Fruit fly (Drosophila melanogaster) whole organism, embryonic: Measurements from ENCODE around the gene Hsp60B.

Experiments used
- B-H2 ChIP-seq: fragments of 200-800 bp; sonication (Bioruptor generic); optimal IDR thresholded peaks from 2 replicates; lab custom pipeline; 2018; ENCODE audit warnings: missing biosample characterization, mild to moderate bottlenecking, missing genetic modification characterization
- BtbVII ChIP-seq: fragments of 200-800 bp; sonication (Bioruptor generic); optimal IDR thresholded peaks from 3 replicates; lab custom pipeline; 2017; ENCODE audit warnings: missing biosample characterization, mild to moderate bottlenecking, missing genetic modification characterization
- CG11456 ChIP-seq: fragments of 200-800 bp; sonication (Bioruptor generic); IDR thresholded peaks from 3 replicates; pipeline ENCODE4 v1.3.6; 2022; ENCODE audit warnings: missing biosample characterization, missing genetic modification characterization
- CG13296 ChIP-seq: fragments of 200-800 bp; sonication (Bioruptor generic); optimal IDR thresholded peaks from 3 replicates; lab custom pipeline; 2018; ENCODE audit warnings: missing biosample characterization, mild to moderate bottlenecking, missing genetic modification characterization
- CG1529 ChIP-seq: fragments of 200-800 bp; sonication (Bioruptor generic); optimal IDR thresholded peaks from 3 replicates; lab custom pipeline; 2018; ENCODE audit warnings: missing biosample characterization, missing genetic modification characterization
- CG2120 ChIP-seq: fragments of 200-800 bp; sonication (Bioruptor generic); optimal IDR thresholded peaks from 3 replicates; lab custom pipeline; 2016; ENCODE audit warnings: missing biosample characterization, missing genetic modification characterization
- CG31441 ChIP-seq: fragments of 200-800 bp; sonication (Bioruptor generic); IDR thresholded peaks from 2 replicates; pipeline ENCODE4 v1.3.6; 2022; ENCODE audit warnings: missing biosample characterization, missing genetic modification characterization
- CG5245 ChIP-seq: fragments of 200-800 bp; sonication (Bioruptor generic); optimal IDR thresholded peaks from 3 replicates; lab custom pipeline; 2016; ENCODE audit warnings: missing biosample characterization, missing genetic modification characterization
- CG6683 ChIP-seq: fragments of 200-800 bp; sonication (Bioruptor generic); optimal IDR thresholded peaks from 2 replicates; lab custom pipeline; 2017; ENCODE audit warnings: missing biosample characterization, mild to moderate bottlenecking, missing genetic modification characterization, missing genetic modification reagents
- CG8089 ChIP-seq: fragments of 200-800 bp; sonication (Bioruptor generic); optimal IDR thresholded peaks from 3 replicates; lab custom pipeline; 2016; ENCODE audit warnings: missing biosample characterization, missing genetic modification characterization
- CG8359 ChIP-seq: fragments of 200-800 bp; sonication (Bioruptor generic); optimal IDR thresholded peaks from 2 replicates; lab custom pipeline; 2017; ENCODE audit warnings: missing biosample characterization, mild to moderate bottlenecking, missing genetic modification characterization, borderline replicate concordance
- CG9437 ChIP-seq: fragments of 200-800 bp; sonication (Bioruptor generic); optimal IDR thresholded peaks from 2 replicates; lab custom pipeline; 2018; ENCODE audit warnings: missing biosample characterization, mild to moderate bottlenecking, missing genetic modification characterization
- CG9609 ChIP-seq: fragments of 200-800 bp; sonication (Bioruptor generic); optimal IDR thresholded peaks from 3 replicates; lab custom pipeline; 2016; ENCODE audit warnings: missing biosample characterization, missing genetic modification characterization
- CoRest ChIP-seq: fragments of 200-800 bp; sonication (Bioruptor generic); optimal IDR thresholded peaks from 3 replicates; lab custom pipeline; 2018; ENCODE audit warnings: missing biosample characterization, mild to moderate bottlenecking, missing genetic modification characterization, moderate library complexity
- CrebB ChIP-seq: fragments of 200-800 bp; sonication (Bioruptor generic); optimal IDR thresholded peaks from 3 replicates; lab custom pipeline; 2018; ENCODE audit warnings: missing biosample characterization, mild to moderate bottlenecking, missing genetic modification characterization
- D ChIP-seq, 2 experiments: fragments of 200-800 bp in 1 of 2; fragments of >200 bp in 1 of 2; sonication (Bioruptor generic) in 1 of 2; optimal IDR thresholded peaks; 2 replicates in 1 of 2; 3 replicates in 1 of 2; lab custom pipeline; 2017; ENCODE audit warnings: mild to moderate bottlenecking in 1 of 2, missing biosample characterization in 1 of 2, missing genetic modification characterization in 1 of 2, missing genetic modification reagents in 1 of 2
- Dbx ChIP-seq: fragments of 200-800 bp; sonication (Bioruptor generic); IDR thresholded peaks from 3 replicates; pipeline ENCODE4 v1.3.6; 2022; ENCODE audit warnings: missing biosample characterization, missing genetic modification characterization
- Dref ChIP-seq: fragments of 200-800 bp; sonication (Bioruptor generic); IDR thresholded peaks from 2 replicates; pipeline ENCODE4 v1.3.6; 2022; ENCODE audit warnings: missing biosample characterization, missing genetic modification characterization
- Ets97D ChIP-seq: fragments of 200-800 bp; sonication (Bioruptor generic); optimal IDR thresholded peaks from 3 replicates; lab custom pipeline; 2016; ENCODE audit warnings: missing biosample characterization, missing genetic modification characterization
- Gug ChIP-seq: fragments of 200-800 bp; sonication (Bioruptor generic); IDR thresholded peaks from 4 replicates; pipeline ENCODE4 v1.3.6; 2022; ENCODE audit warnings: missing biosample characterization, missing genetic modification characterization
- HHEX ChIP-seq: fragments of 200-800 bp; sonication (Bioruptor generic); optimal IDR thresholded peaks from 3 replicates; lab custom pipeline; 2017; ENCODE audit warnings: missing biosample characterization, mild to moderate bottlenecking, missing genetic modification characterization, missing genetic modification reagents
- Hey ChIP-seq: fragments of 200-800 bp; sonication (Bioruptor generic); optimal IDR thresholded peaks from 3 replicates; lab custom pipeline; 2018; ENCODE audit warnings: missing biosample characterization, mild to moderate bottlenecking, missing genetic modification characterization
- Hr3 ChIP-seq: fragments of 200-800 bp; sonication (Bioruptor generic); optimal IDR thresholded peaks from 3 replicates; lab custom pipeline; 2016; ENCODE audit warnings: missing biosample characterization, missing genetic modification characterization
- Lhr ChIP-seq: fragments of 200-800 bp; sonication (Bioruptor generic); optimal IDR thresholded peaks from 3 replicates; lab custom pipeline; 2017; ENCODE audit warnings: mild to moderate bottlenecking, missing biosample characterization, missing genetic modification reagents, missing genetic modification characterization
- NK7.1 ChIP-seq: fragments of 200-800 bp; sonication (Bioruptor generic); optimal IDR thresholded peaks from 3 replicates; lab custom pipeline; 2016; ENCODE audit warnings: missing biosample characterization, missing genetic modification characterization
- Nf-YC ChIP-seq: fragments of 200-800 bp; optimal IDR thresholded peaks from 3 replicates; lab custom pipeline; 2019; ENCODE audit warnings: missing biosample characterization, mild to moderate bottlenecking, missing genetic modification characterization, moderate library complexity
- NfI ChIP-seq: fragments of 200-800 bp; sonication (Bioruptor generic); optimal IDR thresholded peaks from 3 replicates; lab custom pipeline; 2018; ENCODE audit warnings: missing biosample characterization, mild to moderate bottlenecking, missing genetic modification characterization, moderate library complexity
- Pdp1 ChIP-seq, 2 experiments: fragments of 200-800 bp; sonication (Bioruptor generic); optimal IDR thresholded peaks; 3 replicates each; lab custom pipeline; 2016; ENCODE audit warnings: missing biosample characterization in 2 of 2, missing genetic modification characterization in 2 of 2, mild to moderate bottlenecking in 1 of 2, moderate library complexity in 1 of 2
- Spps ChIP-seq: fragments of 200-800 bp; sonication (Bioruptor generic); optimal IDR thresholded peaks from 2 replicates; lab custom pipeline; 2018; ENCODE audit warnings: missing biosample characterization, mild to moderate bottlenecking, missing genetic modification characterization
- Ssrp ChIP-seq: fragments of 200-800 bp; sonication (Bioruptor generic); optimal IDR thresholded peaks from 2 replicates; lab custom pipeline; 2018; ENCODE audit warnings: missing biosample characterization, mild to moderate bottlenecking, missing genetic modification characterization, moderate library complexity
- Taf1 ChIP-seq: fragments of 200-800 bp; sonication (Bioruptor generic); IDR thresholded peaks from 2 replicates; pipeline ENCODE4 v1.3.6; 2022; ENCODE audit warnings: missing biosample characterization, missing genetic modification characterization
- Xrp1 ChIP-seq: fragments of 200-800 bp; sonication (Bioruptor generic); IDR thresholded peaks from 2 replicates; pipeline ENCODE4 v1.3.6; 2022; ENCODE audit warnings: missing biosample characterization, missing genetic modification characterization
- al ChIP-seq: fragments of 200-800 bp; sonication (Bioruptor generic); IDR thresholded peaks from 2 replicates; pipeline ENCODE4 v1.3.6; 2022; ENCODE audit warnings: missing biosample characterization, missing genetic modification characterization
- bowl ChIP-seq: fragments of 200-800 bp; sonication (Bioruptor generic); IDR thresholded peaks from 2 replicates; pipeline ENCODE4 v1.3.6; 2022; ENCODE audit warnings: missing biosample characterization, missing genetic modification characterization
- bsh ChIP-seq, 2 experiments: fragments of 200-800 bp; sonication (Bioruptor generic); optimal IDR thresholded peaks; 2 replicates each; lab custom pipeline; 2017 to 2018; ENCODE audit warnings: mild to moderate bottlenecking in 2 of 2, missing biosample characterization in 2 of 2, missing genetic modification characterization in 2 of 2, moderate library complexity in 1 of 2
- chif ChIP-seq, 2 experiments: fragments of 200-800 bp; sonication (Bioruptor generic); optimal IDR thresholded peaks; 3 replicates each; lab custom pipeline; 2016; ENCODE audit warnings: missing biosample characterization in 2 of 2, missing genetic modification characterization in 2 of 2
- chm ChIP-seq: fragments of 200-800 bp; sonication (Bioruptor generic); IDR thresholded peaks from 2 replicates; pipeline ENCODE4 v1.3.6; 2022; ENCODE audit warnings: missing biosample characterization, missing genetic modification characterization
- corto ChIP-seq: fragments of 200-800 bp; sonication (Bioruptor generic); optimal IDR thresholded peaks from 2 replicates; lab custom pipeline; 2016; ENCODE audit warnings: missing biosample characterization, mild to moderate bottlenecking, missing genetic modification characterization, moderate library complexity
- h ChIP-seq: fragments of >200 bp; optimal IDR thresholded peaks from 2 replicates; lab custom pipeline; 2017
- knrl ChIP-seq: fragments of 200-800 bp; sonication (Bioruptor generic); IDR thresholded peaks from 3 replicates; pipeline ENCODE4 v1.3.6; 2022; ENCODE audit warnings: missing biosample characterization, missing genetic modification characterization; ENCODE audit not compliant: partially characterized antibody
- nerfin-1 ChIP-seq: fragments of 200-800 bp; sonication (Bioruptor generic); optimal IDR thresholded peaks from 3 replicates; lab custom pipeline; 2019; ENCODE audit warnings: missing biosample characterization, mild to moderate bottlenecking, missing genetic modification characterization, moderate library complexity
- otp ChIP-seq: fragments of 200-800 bp; sonication (Bioruptor generic); IDR thresholded peaks from 3 replicates; pipeline ENCODE4, ENCODE4 v1.3.6; 2022; ENCODE audit warnings: missing biosample characterization, missing genetic modification characterization
- pb ChIP-seq: fragments of 200-800 bp; sonication (Bioruptor generic); optimal IDR thresholded peaks from 3 replicates; lab custom pipeline; 2016; ENCODE audit warnings: missing biosample characterization, missing genetic modification characterization
- prd ChIP-seq, 3 experiments: fragments of >200 bp in 2 of 3; fragments of 200-800 bp in 1 of 3; sonication (Bioruptor generic) in 1 of 3; optimal IDR thresholded peaks in 2 of 3; IDR thresholded peaks in 1 of 3; 2 replicates in 2 of 3; 3 replicates in 1 of 3; pipeline versions ENCODE4 v1.3.6 to Lab custom; 2017 to 2022; ENCODE audit warnings: missing biosample characterization in 1 of 3, missing genetic modification characterization in 1 of 3
- ranshi ChIP-seq: fragments of 200-800 bp; sonication (Bioruptor generic); IDR thresholded peaks from 2 replicates; pipeline ENCODE4 v1.3.6; 2022; ENCODE audit warnings: missing biosample characterization, missing genetic modification characterization
- slp2 ChIP-seq: fragments of 200-800 bp; sonication (Bioruptor generic); optimal IDR thresholded peaks from 2 replicates; lab custom pipeline; 2016; ENCODE audit warnings: missing biosample characterization, missing genetic modification characterization
- ssp ChIP-seq: fragments of 200-800 bp; sonication (Bioruptor generic); IDR thresholded peaks from 2 replicates; pipeline ENCODE4 v1.3.6; 2022; ENCODE audit warnings: missing biosample characterization, missing genetic modification characterization
- tna ChIP-seq: fragments of 200-800 bp; sonication (Bioruptor generic); IDR thresholded peaks from 2 replicates; pipeline ENCODE4 v1.3.6; 2022; ENCODE audit warnings: missing biosample characterization, missing genetic modification characterization; ENCODE audit not compliant: partially characterized antibody
- trh ChIP-seq: fragments of 200-800 bp; sonication (Bioruptor generic); optimal IDR thresholded peaks from 2 replicates; lab custom pipeline; 2016; ENCODE audit warnings: missing biosample characterization, missing genetic modification characterization
- vnd ChIP-seq: fragments of 200-800 bp; sonication (Bioruptor generic); IDR thresholded peaks from 3 replicates; pipeline ENCODE4 v1.3.6; 2022; ENCODE audit warnings: missing biosample characterization, missing genetic modification characterization; ENCODE audit not compliant: partially characterized antibody

Hsp60B gene

dm6 chr2L:718280-718871 is 9.8 kb upstream of the Hsp60B start (continued):
- TF ChIP-seq Gug (GFP tag; lab: Robert Waterston, UW) (no peak), tna (GFP tag; lab: Robert Waterston, UW) (no peak), ranshi (GFP tag; lab: Robert Waterston, UW) (peak; percentile 37; the same call in 1 of the 2 replicates), vnd (GFP tag; lab: Robert Waterston, UW) (no peak), CG1529 (GFP tag; lab: Kevin White, UChicago) (no peak), Nf-YC (tag; lab: Kevin White, UChicago) (no peak), Hr3 (GFP tag; lab: Kevin White, UChicago) (peak; percentile 20), B-H2 (no peak), Taf1 (GFP tag; lab: Robert Waterston, UW) (no peak; the same call in 1 of the 2 replicates), HHEX (GFP tag; lab: Kevin White, UChicago) (no peak), CG8359 (GFP tag; lab: Kevin White, UChicago) (no peak), Lhr (GFP tag; lab: Kevin White, UChicago) (no peak), corto (GFP tag; lab: Kevin White, UChicago) (no peak), Xrp1 (GFP tag; lab: Robert Waterston, UW) (no peak), CG11456 (GFP tag; lab: Robert Waterston, UW) (peak; percentile 50; the same call in 1 of the 3 replicates), CG13296 (no peak), CG6683 (GFP tag; lab: Kevin White, UChicago) (no peak), D (optimal IDR thresholded peaks at IDR 0.05; lab: Kevin White, UChicago) (no peak), D (GFP tag; optimal IDR thresholded peaks at IDR 0.05; lab: Kevin White, UChicago) (no peak), CG9437 (GFP tag; lab: Kevin White, UChicago) (no peak), CG31441 (GFP tag; lab: Robert Waterston, UW) (no peak), pb (GFP tag; lab: Kevin White, UChicago) (no peak), NK7.1 (GFP tag; lab: Kevin White, UChicago) (no peak), prd (optimal IDR thresholded peaks at IDR 0.05; lab: Kevin White, UChicago) (no peak), prd (GFP tag; IDR thresholded peaks at IDR 0.05; lab: Robert Waterston, UW) (peak; percentile 12; the same call in 1 of the 3 replicates), otp (GFP tag; lab: Robert Waterston, UW) (no peak), h (no peak), nerfin-1 (tag; lab: Kevin White, UChicago) (no peak), Hey (no peak), Spps (tag; lab: Kevin White, UChicago) (no peak), Pdp1 (GFP tag; optimal IDR thresholded peaks at IDR 0.05; lab: Kevin White, UChicago) (no peak), slp2 (GFP tag; lab: Kevin White, UChicago) (no peak), CG8089 (GFP tag; lab: Kevin White, UChicago) (no peak), chif (GFP tag; optimal IDR thresholded peaks at IDR 0.05; lab: Kevin White, UChicago) (peak; percentile 27 to 35), Ets97D (GFP tag; lab: Kevin White, UChicago) (no peak), ssp (GFP tag; lab: Robert Waterston, UW) (no peak), Ssrp (tag; lab: Kevin White, UChicago) (no peak), CG5245 (no peak), trh (GFP tag; lab: Kevin White, UChicago) (no peak), CG2120 (GFP tag; lab: Kevin White, UChicago) (no peak), Dbx (GFP tag; lab: Robert Waterston, UW) (no peak), NfI (no peak), bsh (GFP tag; optimal IDR thresholded peaks at IDR 0.05; lab: Kevin White, UChicago) (peak in 1 of 2 experiments; percentile 34), Dref (no peak), chm (GFP tag; lab: Robert Waterston, UW) (no peak), CG9609 (no peak), al (GFP tag; lab: Robert Waterston, UW) (peak; percentile 49), bowl (GFP tag; lab: Robert Waterston, UW) (no peak), BtbVII (no peak), CoRest (tag; lab: Kevin White, UChicago) (peak; percentile 44), CrebB (no peak), knrl (no peak)
